Fruit fly (Drosophila melanogaster): ENCODE results near the gene CG10336.
A peak's percentile ranks its signal among the peaks of the same experiment; 100 is the strongest.

CG10336 gene

dm6 chr2L:18702721-18703488 lies 13.6 kb downstream of the CG10336 start, which contains the start of the genes CG10376 and CG10343 (continued):
- TF ChIP-seq CG7987 (GFP tag; optimal IDR thresholded peaks at IDR 0.05) (peak; percentile 58), dmrt11E (tag; optimal IDR thresholded peaks at IDR 0.05) (peak; percentile 94), Optix (GFP tag; IDR thresholded peaks at IDR 0.05) (0 out of 3 replicates have a peak, but pooled peaks have one; percentile 41), CG13287 (GFP tag; IDR thresholded peaks at IDR 0.05; ENCODE audit: partially characterized antibody) (no peak; the same call in 1 of the 2 replicates), CG12299 (tag; optimal IDR thresholded peaks at IDR 0.05) (peak; percentile 87), prd (optimal IDR thresholded peaks at IDR 0.05) (no peak), prd (GFP tag; IDR thresholded peaks at IDR 0.05) (peak; percentile 93), HLH4C (GFP tag; IDR thresholded peaks at IDR 0.05; ENCODE audit: partially characterized antibody) (peak; percentile 67; the same call in 2 of the 3 replicates), unpg (GFP tag; optimal IDR thresholded peaks at IDR 0.05) (peak; percentile 90), Rx (GFP tag; IDR thresholded peaks at IDR 0.05) (peak; percentile 59), D19A (tag; optimal IDR thresholded peaks at IDR 0.05) (peak; percentile 99), wdn (GFP tag; IDR thresholded peaks at IDR 0.05) (peak; percentile 76), abd-A (tag; optimal IDR thresholded peaks at IDR 0.05) (no peak), sima (GFP tag; optimal IDR thresholded peaks at IDR 0.05) (no peak), grau (tag; optimal IDR thresholded peaks at IDR 0.05) (peak; percentile 93), CG13424 (tag; optimal IDR thresholded peaks at IDR 0.05) (peak; percentile 95), usp (GFP tag; optimal IDR thresholded peaks at IDR 0.05) (no peak), amos (GFP tag; IDR thresholded peaks at IDR 0.05; ENCODE audit: partially characterized antibody) (no peak), CG30431 (GFP tag; optimal IDR thresholded peaks at IDR 0.05) (peak; percentile 82), CG17359 (tag; optimal IDR thresholded peaks at IDR 0.05) (peak; percentile 83), CG9817 (tag; optimal IDR thresholded peaks at IDR 0.05) (peak; percentile 96), ERR (GFP tag; optimal IDR thresholded peaks at IDR 0.05) (no peak), CG13123 (GFP tag; optimal IDR thresholded peaks at IDR 0.05) (peak; percentile 55), CG6683 (GFP tag; optimal IDR thresholded peaks at IDR 0.05) (peak; percentile 68), ap (GFP tag; IDR thresholded peaks at IDR 0.05) (peak; percentile 64), CG9797 (GFP tag; optimal IDR thresholded peaks at IDR 0.05) (peak; percentile 92), CG33213 (GFP tag; optimal IDR thresholded peaks at IDR 0.05) (peak; percentile 5), Lim3 (GFP tag; IDR thresholded peaks at IDR 0.05) (no peak), cas (GFP tag; IDR thresholded peaks at IDR 0.05) (peak; percentile 66), tll (GFP tag; optimal IDR thresholded peaks at IDR 0.05) (peak in 1 of 2 experiments; percentile 58), tna (GFP tag; IDR thresholded peaks at IDR 0.05; ENCODE audit: partially characterized antibody) (peak; percentile 35), CG8290 (GFP tag; optimal IDR thresholded peaks at IDR 0.05) (peak; percentile 69), CG8290 (tag; optimal IDR thresholded peaks at IDR 0.05) (peak in 1 of 2 experiments; percentile 45), CG15601 (tag; optimal IDR thresholded peaks at IDR 0.05) (peak; percentile 91), mirr (GFP tag; optimal IDR thresholded peaks at IDR 0.05) (peak; percentile 28), cwo (GFP tag; optimal IDR thresholded peaks at IDR 0.05) (peak; percentile 28), gro (GFP tag; optimal IDR thresholded peaks at IDR 0.05) (no peak), dmrt99B (tag; optimal IDR thresholded peaks at IDR 0.05) (peak; percentile 92), tin (GFP tag; optimal IDR thresholded peaks at IDR 0.05) (peak; percentile 84), sisA (GFP tag; IDR thresholded peaks at IDR 0.05) (peak; percentile 86), CG7786 (GFP tag; optimal IDR thresholded peaks at IDR 0.05) (peak; percentile 29), CG16815 (GFP tag; optimal IDR thresholded peaks at IDR 0.05) (peak; percentile 91), Aef1 (GFP tag; IDR thresholded peaks at IDR 0.05) (peak; percentile 78), CG1792 (GFP tag; optimal IDR thresholded peaks at IDR 0.05) (peak; percentile 33), CG14965 (GFP tag; optimal IDR thresholded peaks at IDR 0.05; ENCODE audit: borderline replicate concordance) (no peak), nau (GFP tag; optimal IDR thresholded peaks at IDR 0.05) (no peak), CG6813 (GFP tag; optimal IDR thresholded peaks at IDR 0.05) (peak; percentile 11), fd96Cb (tag; optimal IDR thresholded peaks at IDR 0.05) (peak; percentile 91)
